Worm (Caenorhabditis elegans) whole organism, L4/young adult: ENCODE measurements around the gene nxf-2.

ENCODE experiments used
- W03F9.2 ChIP-seq: fragments of 150-350 bp; optimal IDR thresholded peaks from 2 replicates; lab custom pipeline; 2014; ENCODE audit warnings: missing biosample characterization, missing genetic modification characterization
- dao-5 ChIP-seq: sonication (generic microtip); optimal IDR thresholded peaks from 2 replicates; lab custom pipeline; 2016; ENCODE audit warnings: missing genotype, missing genetic modification characterization, moderate library complexity, missing compliant biosample characterization
- him-1 ChIP-seq: sonication (generic microtip); optimal IDR thresholded peaks from 2 replicates; lab custom pipeline; 2016; ENCODE audit warnings: missing genotype, missing genetic modification reagents, missing genetic modification characterization, missing compliant biosample characterization

DNA sequence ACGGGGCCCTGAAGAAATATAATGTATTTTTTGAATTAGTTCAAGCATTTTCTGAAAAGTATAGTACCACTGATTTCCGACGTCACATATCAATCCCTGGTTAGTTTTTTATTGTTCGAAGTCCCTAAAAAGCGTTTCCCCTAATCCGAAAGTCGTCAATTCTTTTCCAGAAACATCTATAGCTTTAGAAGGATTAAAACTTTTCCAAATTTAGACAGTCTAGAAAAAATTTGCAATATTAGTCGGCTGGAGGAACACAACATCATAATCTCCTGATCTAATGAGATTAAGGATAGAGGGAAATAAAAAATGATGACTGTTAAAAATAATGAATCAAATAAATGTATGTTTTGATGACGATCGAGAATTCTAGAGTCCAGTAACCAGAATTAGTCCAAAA lies 39.6 kb downstream of the nxf-2 start:
- TF ChIP-seq dao-5 (tag; lab: Kevin White, UChicago), result no peak
- no peak for TF ChIP-seq him-1
- TF ChIP-seq W03F9.2 (tag; lab: Kevin White, UChicago), result no peak
